Fruit fly (Drosophila melanogaster): ENCODE data around the gene scpr-B.

DNA sequence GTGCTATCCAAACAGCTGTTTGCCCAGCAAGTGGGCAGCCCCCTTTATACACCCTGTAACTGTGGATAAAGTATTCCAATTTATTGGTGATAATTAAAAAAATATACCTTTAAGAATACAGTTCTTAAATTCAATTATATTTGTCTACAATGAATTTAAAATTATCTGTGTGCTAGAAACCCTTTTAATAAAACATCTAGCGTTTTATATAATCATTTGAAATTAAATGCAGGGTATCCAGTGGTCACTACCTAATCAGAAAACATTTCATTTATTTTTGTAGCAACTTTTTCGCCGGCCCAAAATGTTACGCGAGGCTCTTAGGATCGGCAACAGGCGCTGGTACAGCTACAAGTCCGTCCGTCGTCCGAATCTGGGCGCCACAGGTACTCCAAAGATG, 14.3 kb downstream of the scpr-B start, which contains the start of gene CG17726:
- peak; percentile 96 for TF ChIP-seq dsx (GFP tag; optimal IDR thresholded peaks at IDR 0.05; ENCODE audit: poor library complexity, severe bottlenecking)
- TF ChIP-seq topi (GFP tag; optimal IDR thresholded peaks at IDR 0.05), result peak; percentile 97
- peak; percentile 96 for TF ChIP-seq Eip75B (GFP tag; optimal IDR thresholded peaks at IDR 0.05)
- TF ChIP-seq CG15336 (GFP tag; IDR thresholded peaks at IDR 0.05), result peak; percentile 99

Data from whole organism, prepupa.